Worm (Caenorhabditis elegans) whole organism, early embryonic: ENCODE results near the gene F43E2.11.

Experiments used
- B0310.2 ChIP-seq: sonication (generic microtip); optimal IDR thresholded peaks from 2 replicates; lab custom pipeline; 2016; ENCODE audit warnings: mild to moderate bottlenecking, missing genetic modification characterization, missing compliant biosample characterization
- F13C5.2 ChIP-seq: sonication (generic microtip); optimal IDR thresholded peaks from 2 replicates; lab custom pipeline; 2017; ENCODE audit warnings: mild to moderate bottlenecking, missing genetic modification characterization, inconsistent platforms, missing compliant biosample characterization
- aly-1 ChIP-seq: sonication (generic microtip); optimal IDR thresholded peaks from 2 replicates; lab custom pipeline; 2016; ENCODE audit warnings: missing genetic modification characterization, missing compliant biosample characterization
- ama-1 ChIP-seq: fragments of 150-350 bp; optimal IDR thresholded peaks from 2 replicates; lab custom pipeline; 2014
- ceh-13 ChIP-seq: fragments of 200-800 bp; sonication (Bioruptor generic); optimal IDR thresholded peaks from 2 replicates; lab custom pipeline; 2018; ENCODE audit warnings: mild to moderate bottlenecking, missing genetic modification characterization, missing compliant biosample characterization
- ceh-36 ChIP-seq: sonication (generic microtip); optimal IDR thresholded peaks from 2 replicates; lab custom pipeline; 2016; ENCODE audit warnings: missing genetic modification characterization, inconsistent platforms, missing compliant biosample characterization
- ets-7 ChIP-seq: sonication (generic microtip); optimal IDR thresholded peaks from 2 replicates; lab custom pipeline; 2016; ENCODE audit warnings: missing genotype, missing genetic modification characterization, missing compliant biosample characterization
- flt-1 ChIP-seq: fragments of 200-800 bp; sonication (Bioruptor generic); IDR thresholded peaks from 2 replicates; pipeline ENCODE4 v1.3.6; 2022; ENCODE audit warnings: missing genetic modification characterization, missing compliant biosample characterization
- hmbx-1 ChIP-seq: sonication (generic microtip); optimal IDR thresholded peaks from 2 replicates; lab custom pipeline; 2016; ENCODE audit warnings: mild to moderate bottlenecking, missing genetic modification characterization, missing compliant biosample characterization
- hmg-4 ChIP-seq: fragments of 200-800 bp; sonication (Bioruptor generic); optimal IDR thresholded peaks from 2 replicates; lab custom pipeline; 2018; ENCODE audit warnings: mild to moderate bottlenecking, missing genetic modification characterization, missing compliant biosample characterization
- hnd-1 ChIP-seq: sonication (generic microtip); optimal IDR thresholded peaks from 2 replicates; lab custom pipeline; 2016; ENCODE audit warnings: missing genetic modification characterization, missing compliant biosample characterization
- pes-1 ChIP-seq: fragments of 200-800 bp; sonication (Bioruptor generic); IDR thresholded peaks from 2 replicates; pipeline ENCODE4 v1.3.6; 2022; ENCODE audit warnings: missing genetic modification reagents, missing genetic modification characterization, missing compliant biosample characterization
- scrt-1 ChIP-seq: fragments of 200-800 bp; sonication (Bioruptor generic); IDR thresholded peaks from 2 replicates; pipeline ENCODE4 v1.3.6; 2022; ENCODE audit warnings: missing genetic modification characterization, missing compliant biosample characterization
- sea-1 ChIP-seq: fragments of 200-800 bp; sonication (Bioruptor generic); conservative IDR thresholded peaks from 2 replicates; pipeline ENCODE4 v1.3.6; 2022; ENCODE audit warnings: missing genetic modification characterization, missing compliant biosample characterization
- tbx-11 ChIP-seq: fragments of 200-800 bp; sonication (Bioruptor generic); IDR thresholded peaks from 2 replicates; pipeline ENCODE4 v1.3.6; 2022; ENCODE audit warnings: missing genetic modification characterization, missing compliant biosample characterization
- tbx-37 ChIP-seq: fragments of 200-800 bp; sonication (Bioruptor generic); conservative IDR thresholded peaks from 2 replicates; pipeline ENCODE4 v1.3.6; 2022; ENCODE audit warnings: missing genetic modification reagents, missing genetic modification characterization, missing compliant biosample characterization
- tra-4 ChIP-seq: sonication (generic microtip); optimal IDR thresholded peaks from 2 replicates; lab custom pipeline; 2017; ENCODE audit warnings: missing genetic modification characterization, missing compliant biosample characterization

F43E2.11 gene

ce11 chrII:7404001-7404400 is 33.9 kb upstream of the F43E2.11 start:
- no peak for TF ChIP-seq flt-1 (GFP tag; lab: Robert Waterston, UW)
- no peak for TF ChIP-seq scrt-1 (GFP tag; lab: Robert Waterston, UW)
- TF ChIP-seq hnd-1 (tag; lab: Kevin White, UChicago): no peak
- no peak for TF ChIP-seq ceh-36 (tag; lab: Kevin White, UChicago)
- TF ChIP-seq tbx-37: no peak
- no peak for TF ChIP-seq tra-4
- no peak for TF ChIP-seq B0310.2 (tag; lab: Kevin White, UChicago)
- no peak for TF ChIP-seq hmbx-1
- no peak for TF ChIP-seq tbx-11 (GFP tag; lab: Robert Waterston, UW)

ce11 chrII:7402625-7403024 is 32.5 kb upstream of the F43E2.11 start, which contains the start of gene nas-7:
nas-7 (minus strand) TSS chrII:7402725.
- TF ChIP-seq tbx-11 (GFP tag; lab: Robert Waterston, UW) (no peak), tbx-37 (no peak), hnd-1 (tag; lab: Kevin White, UChicago) (no peak), aly-1 (tag; lab: Kevin White, UChicago) (no peak), flt-1 (GFP tag; lab: Robert Waterston, UW) (no peak), ama-1 (no peak), hmg-4 (GFP tag; lab: Kevin White, UChicago) (no peak), tra-4 (no peak)

DNA sequence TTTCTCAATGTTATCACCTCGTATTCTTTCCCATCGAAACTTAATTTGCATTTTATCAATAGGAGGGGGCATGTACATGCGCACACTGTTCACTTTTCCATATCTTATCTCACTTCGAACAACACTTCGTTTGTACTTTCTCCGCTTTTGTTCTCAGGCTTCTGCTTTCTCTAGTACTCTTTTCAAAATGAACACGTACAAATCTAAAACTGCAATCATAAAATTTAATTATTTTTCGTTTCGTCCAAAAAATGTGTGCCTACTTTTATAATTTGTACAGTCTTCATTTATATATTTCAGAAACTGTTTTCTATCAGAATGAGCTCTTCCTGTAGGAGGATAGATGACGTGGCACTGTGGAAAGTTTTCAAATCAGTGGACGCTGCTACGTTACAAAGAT is 28.6 kb upstream of the F43E2.11 start, which contains the start of gene C07D10.1:
C07D10.1 (plus strand) TSS at position 301 of the 400 bp plus-strand sequence.
- TF ChIP-seq hnd-1 (tag; lab: Kevin White, UChicago): no peak
- no peak for TF ChIP-seq pes-1 (GFP tag; lab: Robert Waterston, UW)
- no peak for TF ChIP-seq F13C5.2 (tag; lab: Kevin White, UChicago)
- TF ChIP-seq hmg-4 (GFP tag; lab: Kevin White, UChicago): no peak
- no peak for TF ChIP-seq scrt-1 (GFP tag; lab: Robert Waterston, UW)
- TF ChIP-seq sea-1 (GFP tag; lab: Robert Waterston, UW): no peak
- TF ChIP-seq tbx-11 (GFP tag; lab: Robert Waterston, UW): no peak
- TF ChIP-seq flt-1 (GFP tag; lab: Robert Waterston, UW): no peak
- no peak for TF ChIP-seq tra-4
- no peak for TF ChIP-seq aly-1 (tag; lab: Kevin White, UChicago)
- TF ChIP-seq ceh-13 (GFP tag; lab: Kevin White, UChicago): no peak

- TF ChIP-seq B0310.2 (tag; lab: Kevin White, UChicago): no peak
- no peak for TF ChIP-seq ceh-36 (tag; lab: Kevin White, UChicago)
- TF ChIP-seq ceh-13 (GFP tag; lab: Kevin White, UChicago): no peak
- TF ChIP-seq tbx-37: no peak
- no peak for TF ChIP-seq aly-1 (tag; lab: Kevin White, UChicago)
- no peak for TF ChIP-seq hnd-1 (tag; lab: Kevin White, UChicago)
- TF ChIP-seq pes-1 (GFP tag; lab: Robert Waterston, UW): no peak
- no peak for TF ChIP-seq sea-1 (GFP tag; lab: Robert Waterston, UW)
- no peak for TF ChIP-seq scrt-1 (GFP tag; lab: Robert Waterston, UW)
- no peak for TF ChIP-seq ets-7 (tag; lab: Kevin White, UChicago)
- TF ChIP-seq F13C5.2 (tag; lab: Kevin White, UChicago): no peak
- no peak for TF ChIP-seq hmbx-1
- TF ChIP-seq hmg-4 (GFP tag; lab: Kevin White, UChicago): no peak
- TF ChIP-seq tra-4: no peak
- TF ChIP-seq flt-1 (GFP tag; lab: Robert Waterston, UW): no peak
- no peak for TF ChIP-seq tbx-11 (GFP tag; lab: Robert Waterston, UW)
- TF ChIP-seq ama-1: no peak
Measured at ce11 chrII:7397273-7397840, 27.3 kb upstream of the F43E2.11 start.

- TF ChIP-seq aly-1 (tag; lab: Kevin White, UChicago): no peak
- TF ChIP-seq B0310.2 (tag; lab: Kevin White, UChicago): no peak
- TF ChIP-seq F13C5.2 (tag; lab: Kevin White, UChicago): no peak
- TF ChIP-seq hmbx-1: no peak
- no peak for TF ChIP-seq flt-1 (GFP tag; lab: Robert Waterston, UW)
- TF ChIP-seq ceh-13 (GFP tag; lab: Kevin White, UChicago): no peak
- no peak for TF ChIP-seq sea-1 (GFP tag; lab: Robert Waterston, UW)
- TF ChIP-seq ceh-36 (tag; lab: Kevin White, UChicago): no peak
- no peak for TF ChIP-seq pes-1 (GFP tag; lab: Robert Waterston, UW)
- TF ChIP-seq ets-7 (tag; lab: Kevin White, UChicago): no peak
- TF ChIP-seq hmg-4 (GFP tag; lab: Kevin White, UChicago): no peak
- TF ChIP-seq scrt-1 (GFP tag; lab: Robert Waterston, UW): no peak
- no peak for TF ChIP-seq tra-4
- TF ChIP-seq tbx-37: no peak
Measured at ce11 chrII:7396081-7396480, 26.0 kb upstream of the F43E2.11 start.

ce11 chrII:7394690-7395054 is 24.6 kb upstream of the F43E2.11 start, which contains the start of gene bath-44:
bath-44 (plus strand) TSS chrII:7394955.
- TF ChIP-seq B0310.2 (tag; lab: Kevin White, UChicago) (no peak), hnd-1 (tag; lab: Kevin White, UChicago) (no peak), pes-1 (GFP tag; lab: Robert Waterston, UW) (no peak), scrt-1 (GFP tag; lab: Robert Waterston, UW) (no peak), tbx-11 (GFP tag; lab: Robert Waterston, UW) (no peak), aly-1 (tag; lab: Kevin White, UChicago) (no peak), flt-1 (GFP tag; lab: Robert Waterston, UW) (no peak), tbx-37 (no peak), ceh-36 (tag; lab: Kevin White, UChicago) (no peak), hmg-4 (GFP tag; lab: Kevin White, UChicago) (no peak), ceh-13 (GFP tag; lab: Kevin White, UChicago) (no peak), ama-1 (no peak), hmbx-1 (no peak), tra-4 (no peak), sea-1 (GFP tag; lab: Robert Waterston, UW) (no peak), ets-7 (tag; lab: Kevin White, UChicago) (no peak), F13C5.2 (tag; lab: Kevin White, UChicago) (no peak)
